Fruit fly (Drosophila melanogaster): Measurements from ENCODE around the gene Idgf3.

Idgf3 gene

DNA sequence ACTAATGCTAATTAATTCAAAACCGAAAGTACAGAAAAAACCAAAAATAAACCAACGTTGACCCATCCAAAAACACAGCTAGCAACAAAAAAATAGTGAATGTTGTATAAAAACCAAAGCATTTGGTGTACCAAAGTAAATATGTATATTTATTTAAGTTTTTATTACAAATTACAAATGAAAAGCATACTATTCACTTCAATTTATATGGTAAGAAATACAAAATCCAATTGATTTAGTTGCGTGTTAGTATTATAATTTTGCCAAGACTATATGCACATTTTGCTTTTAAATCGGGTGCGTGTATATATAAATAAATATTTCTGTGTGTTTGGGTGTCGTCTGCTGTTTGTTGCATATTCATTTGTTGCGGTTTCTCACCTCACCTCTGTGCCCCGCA, 46.5 kb downstream of the Idgf3 start:
- TF ChIP-seq CG8301 (tag; optimal IDR thresholded peaks at IDR 0.05) = peak; percentile 13
- TF ChIP-seq rn (GFP tag; IDR thresholded peaks at IDR 0.05) = no peak
- TF ChIP-seq gl (tag; optimal IDR thresholded peaks at IDR 0.05) = no peak
- no peak for TF ChIP-seq CG34367 (tag; optimal IDR thresholded peaks at IDR 0.05)
- no peak for TF ChIP-seq CG17806 (tag; optimal IDR thresholded peaks at IDR 0.05)
- no peak for TF ChIP-seq CG4496 (GFP tag; IDR thresholded peaks at IDR 0.05)
- no peak for TF ChIP-seq D1 (tag; optimal IDR thresholded peaks at IDR 0.05)
- TF ChIP-seq CG14655 (GFP tag; optimal IDR thresholded peaks at IDR 0.05) = peak; percentile 5
- TF ChIP-seq CG15710 (tag; optimal IDR thresholded peaks at IDR 0.05) = no peak
- TF ChIP-seq Pif1B (GFP tag; optimal IDR thresholded peaks at IDR 0.05) = no peak
- TF ChIP-seq CG8159 (tag; optimal IDR thresholded peaks at IDR 0.05) = no peak
- no peak for TF ChIP-seq Ets98B (GFP tag; IDR thresholded peaks at IDR 0.05)
- no peak for TF ChIP-seq Snoo (tag; optimal IDR thresholded peaks at IDR 0.05)
- TF ChIP-seq fd96Ca (GFP tag; IDR thresholded peaks at IDR 0.05) = no peak
- no peak for TF ChIP-seq CG13204 (GFP tag; optimal IDR thresholded peaks at IDR 0.05)
- no peak for TF ChIP-seq Pif1A (GFP tag; optimal IDR thresholded peaks at IDR 0.05)
- peak; percentile 41 for TF ChIP-seq CG32121 (GFP tag; IDR thresholded peaks at IDR 0.05)
- TF ChIP-seq CG12605 (GFP tag; IDR thresholded peaks at IDR 0.05) = no peak
- TF ChIP-seq EcR (GFP tag; optimal IDR thresholded peaks at IDR 0.05) = no peak
- no peak for TF ChIP-seq CG9948 (tag; optimal IDR thresholded peaks at IDR 0.05)
- TF ChIP-seq CG10348 (GFP tag; IDR thresholded peaks at IDR 0.05) = no peak

DNA sequence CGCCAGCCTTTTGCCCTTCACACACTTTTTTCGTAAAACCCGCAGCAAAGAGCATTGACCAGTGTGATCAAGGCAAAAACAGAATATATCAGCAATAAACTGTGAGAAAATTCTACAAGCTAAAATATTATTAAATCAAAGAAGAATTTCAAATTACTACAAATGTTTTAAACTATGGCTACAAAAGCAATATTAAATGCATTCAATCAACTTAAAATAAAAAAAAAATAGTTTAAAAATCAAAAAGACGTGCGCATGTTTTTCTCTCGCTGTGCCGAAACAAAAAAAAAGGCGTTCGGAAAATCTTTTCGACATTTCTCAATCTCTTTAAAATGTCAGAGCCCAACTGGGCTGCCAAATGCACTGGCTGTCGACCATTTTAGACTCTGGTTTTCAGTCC, 47.4 kb downstream of the Idgf3 start:
- TF ChIP-seq Snoo (tag; optimal IDR thresholded peaks at IDR 0.05) (peak; percentile 9), CG8301 (tag; optimal IDR thresholded peaks at IDR 0.05) (peak; percentile 17), CG12605 (GFP tag; IDR thresholded peaks at IDR 0.05) (0 out of 2 replicates have a peak, but pooled peaks have one; percentile 12), CG8159 (tag; optimal IDR thresholded peaks at IDR 0.05) (peak; percentile 11), CG34367 (tag; optimal IDR thresholded peaks at IDR 0.05) (no peak), CG32121 (GFP tag; IDR thresholded peaks at IDR 0.05) (peak; percentile 77), Pif1B (GFP tag; optimal IDR thresholded peaks at IDR 0.05) (no peak), rn (GFP tag; IDR thresholded peaks at IDR 0.05) (0 out of 2 replicates have a peak, but pooled peaks have one; percentile 46), CG14655 (GFP tag; optimal IDR thresholded peaks at IDR 0.05) (peak; percentile 46), CG15710 (tag; optimal IDR thresholded peaks at IDR 0.05) (no peak), CG13204 (GFP tag; optimal IDR thresholded peaks at IDR 0.05) (no peak), CG10348 (GFP tag; IDR thresholded peaks at IDR 0.05) (no peak), fd96Ca (GFP tag; IDR thresholded peaks at IDR 0.05) (peak; percentile 17; the same call in 1 of the 3 replicates), CG4496 (GFP tag; IDR thresholded peaks at IDR 0.05) (peak; percentile 62; the same call in 1 of the 3 replicates), gl (tag; optimal IDR thresholded peaks at IDR 0.05) (no peak)

DNA sequence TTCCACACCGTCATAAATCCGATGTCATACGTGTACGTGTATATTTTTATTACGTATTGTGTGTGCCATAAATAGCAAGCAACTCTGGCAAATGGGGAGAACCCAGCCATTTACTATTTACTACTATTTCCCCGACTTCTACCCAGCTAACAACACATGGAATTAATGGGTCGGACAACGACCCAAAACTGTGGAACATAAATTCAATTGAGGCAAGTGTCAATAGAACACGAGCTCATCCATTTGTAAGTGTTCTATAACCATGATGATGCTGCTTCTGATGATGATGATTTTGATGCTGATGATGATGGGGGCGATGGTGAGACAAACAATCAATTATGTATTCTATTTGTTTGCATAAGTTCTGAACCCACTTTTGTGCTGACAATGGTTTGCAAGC, 48.9 kb downstream of the Idgf3 start:
- TF ChIP-seq CG10348 (GFP tag; IDR thresholded peaks at IDR 0.05) (no peak), Snoo (tag; optimal IDR thresholded peaks at IDR 0.05) (no peak), CG8159 (tag; optimal IDR thresholded peaks at IDR 0.05) (no peak), gl (tag; optimal IDR thresholded peaks at IDR 0.05) (no peak), Pif1B (GFP tag; optimal IDR thresholded peaks at IDR 0.05) (no peak), Pif1A (GFP tag; optimal IDR thresholded peaks at IDR 0.05) (no peak), CG34367 (tag; optimal IDR thresholded peaks at IDR 0.05) (no peak), EcR (GFP tag; optimal IDR thresholded peaks at IDR 0.05) (no peak), Ets98B (GFP tag; IDR thresholded peaks at IDR 0.05) (no peak), CG14655 (GFP tag; optimal IDR thresholded peaks at IDR 0.05) (no peak)

DNA sequence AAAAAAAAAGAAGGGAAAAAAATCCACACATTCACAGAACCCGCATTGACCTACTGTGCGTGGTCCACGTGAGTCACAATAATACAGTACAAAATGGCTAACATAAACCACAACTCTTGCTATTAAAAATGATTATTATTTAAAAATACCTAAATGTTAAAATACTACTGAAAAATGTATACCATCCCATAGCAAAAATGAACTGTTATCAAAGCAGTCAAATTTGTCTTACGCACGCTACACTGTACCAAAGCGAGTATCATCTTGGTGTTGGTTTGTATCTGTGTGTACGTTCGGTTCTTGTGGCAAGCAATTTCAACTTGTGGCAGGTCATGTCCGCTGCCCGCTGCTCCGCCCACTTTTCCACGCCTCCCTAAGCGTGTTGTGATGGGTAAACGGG, 49.8 kb downstream of the Idgf3 start:
- TF ChIP-seq CG4496 (GFP tag; IDR thresholded peaks at IDR 0.05) = peak; percentile 92
- TF ChIP-seq Pif1A (GFP tag; optimal IDR thresholded peaks at IDR 0.05) = peak; percentile 86
- peak; percentile 79 for TF ChIP-seq CG34367 (tag; optimal IDR thresholded peaks at IDR 0.05)
- TF ChIP-seq rn (GFP tag; IDR thresholded peaks at IDR 0.05) = peak; percentile 74; the same call in 1 of the 2 replicates
- TF ChIP-seq CG32121 (GFP tag; IDR thresholded peaks at IDR 0.05) = peak; percentile 92
- TF ChIP-seq CG14655 (GFP tag; optimal IDR thresholded peaks at IDR 0.05) = peak; percentile 78
- peak; percentile 78 for TF ChIP-seq CG10348 (GFP tag; IDR thresholded peaks at IDR 0.05)
- TF ChIP-seq Pif1B (GFP tag; optimal IDR thresholded peaks at IDR 0.05) = peak; percentile 79
- peak; percentile 89 for TF ChIP-seq CG15710 (tag; optimal IDR thresholded peaks at IDR 0.05)
- peak; percentile 66 for TF ChIP-seq CG17806 (tag; optimal IDR thresholded peaks at IDR 0.05)
- peak; percentile 75 for TF ChIP-seq CG8159 (tag; optimal IDR thresholded peaks at IDR 0.05)
- TF ChIP-seq Ets98B (GFP tag; IDR thresholded peaks at IDR 0.05) = peak; percentile 91
- peak; percentile 66 for TF ChIP-seq gl (tag; optimal IDR thresholded peaks at IDR 0.05)
- peak; percentile 20 for TF ChIP-seq EcR (GFP tag; optimal IDR thresholded peaks at IDR 0.05)
- peak; percentile 74 for TF ChIP-seq Snoo (tag; optimal IDR thresholded peaks at IDR 0.05)
- peak; percentile 77 for TF ChIP-seq CG8301 (tag; optimal IDR thresholded peaks at IDR 0.05)
- TF ChIP-seq CG12605 (GFP tag; IDR thresholded peaks at IDR 0.05) = peak; percentile 92
- peak; percentile 44 for TF ChIP-seq D1 (tag; optimal IDR thresholded peaks at IDR 0.05)
- peak; percentile 81 for TF ChIP-seq CG9948 (tag; optimal IDR thresholded peaks at IDR 0.05)
- TF ChIP-seq CG13204 (GFP tag; optimal IDR thresholded peaks at IDR 0.05) = peak; percentile 73
- TF ChIP-seq fd96Ca (GFP tag; IDR thresholded peaks at IDR 0.05) = peak; percentile 87

DNA sequence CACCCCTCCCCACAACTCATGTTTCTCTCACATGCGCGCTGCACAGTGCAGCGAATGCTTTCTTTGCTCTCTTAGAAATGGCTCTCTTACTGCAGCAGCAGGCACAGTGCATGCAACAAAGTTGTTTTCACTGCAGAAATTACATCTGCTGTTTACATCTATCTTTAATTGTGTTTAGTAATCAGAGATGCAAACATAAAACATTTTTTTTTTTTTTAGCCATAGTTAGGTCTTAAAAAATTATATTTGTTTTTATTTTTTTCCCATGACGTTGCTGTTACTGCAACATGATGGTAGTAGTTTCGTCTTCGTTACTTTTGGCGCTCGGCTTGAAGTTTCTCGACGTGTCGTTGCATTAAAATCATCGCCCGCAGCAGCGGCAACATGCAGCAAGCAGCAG, 50.7 kb downstream of the Idgf3 start:
- TF ChIP-seq CG15710 (tag; optimal IDR thresholded peaks at IDR 0.05) = no peak
- no peak for TF ChIP-seq CG34367 (tag; optimal IDR thresholded peaks at IDR 0.05)
- peak; percentile 51; the same call in 2 of the 3 replicates for TF ChIP-seq CG4496 (GFP tag; IDR thresholded peaks at IDR 0.05)
- TF ChIP-seq CG10348 (GFP tag; IDR thresholded peaks at IDR 0.05) = no peak
- TF ChIP-seq Pif1B (GFP tag; optimal IDR thresholded peaks at IDR 0.05) = no peak
- TF ChIP-seq EcR (GFP tag; optimal IDR thresholded peaks at IDR 0.05) = no peak
- no peak for TF ChIP-seq gl (tag; optimal IDR thresholded peaks at IDR 0.05)
- TF ChIP-seq Ets98B (GFP tag; IDR thresholded peaks at IDR 0.05) = 0 out of 2 replicates have a peak, but pooled peaks have one; percentile 18
- no peak for TF ChIP-seq rn (GFP tag; IDR thresholded peaks at IDR 0.05)
- TF ChIP-seq CG32121 (GFP tag; IDR thresholded peaks at IDR 0.05) = peak; percentile 54
- peak; percentile 40 for TF ChIP-seq Pif1A (GFP tag; optimal IDR thresholded peaks at IDR 0.05)
- peak; percentile 28 for TF ChIP-seq CG14655 (GFP tag; optimal IDR thresholded peaks at IDR 0.05)
- TF ChIP-seq Snoo (tag; optimal IDR thresholded peaks at IDR 0.05) = no peak
- TF ChIP-seq CG8301 (tag; optimal IDR thresholded peaks at IDR 0.05) = peak; percentile 11
- TF ChIP-seq CG12605 (GFP tag; IDR thresholded peaks at IDR 0.05) = 0 out of 2 replicates have a peak, but pooled peaks have one; percentile 40
- peak; percentile 68; the same call in 2 of the 3 replicates for TF ChIP-seq fd96Ca (GFP tag; IDR thresholded peaks at IDR 0.05)
- TF ChIP-seq CG13204 (GFP tag; optimal IDR thresholded peaks at IDR 0.05) = no peak

Data from whole organism, pupa.